Fruit fly (Drosophila melanogaster) whole organism, embryonic: ENCODE measurements around the gene CG8326.

Experiments used
- Ada2b ChIP-seq: fragments of 200-800 bp; sonication (Bioruptor generic); IDR thresholded peaks from 2 replicates; pipeline ENCODE4 v1.3.6; 2022; ENCODE audit warnings: missing biosample characterization, missing genetic modification characterization
- CG10267 ChIP-seq: fragments of 200-800 bp; sonication (Bioruptor generic); optimal IDR thresholded peaks from 2 replicates; lab custom pipeline; 2018; ENCODE audit warnings: missing biosample characterization, mild to moderate bottlenecking, missing genetic modification characterization, moderate library complexity
- CG12104 ChIP-seq: fragments of 200-800 bp; sonication (Bioruptor generic); optimal IDR thresholded peaks from 3 replicates; lab custom pipeline; 2016; ENCODE audit warnings: missing biosample characterization, missing genetic modification characterization
- CG12219 ChIP-seq: fragments of 200-800 bp; sonication (Bioruptor generic); optimal IDR thresholded peaks from 3 replicates; lab custom pipeline; 2018; ENCODE audit warnings: missing biosample characterization, mild to moderate bottlenecking, missing genetic modification characterization
- CG12236 ChIP-seq: fragments of 200-800 bp; sonication (Bioruptor generic); optimal IDR thresholded peaks from 2 replicates; lab custom pipeline; 2016; ENCODE audit warnings: missing biosample characterization, missing genetic modification characterization
- CG13624 ChIP-seq: fragments of 200-800 bp; sonication (Bioruptor generic); optimal IDR thresholded peaks from 2 replicates; lab custom pipeline; 2016; ENCODE audit warnings: missing biosample characterization, missing genetic modification characterization
- CG15073 ChIP-seq: fragments of 200-800 bp; sonication (Bioruptor generic); optimal IDR thresholded peaks from 2 replicates; lab custom pipeline; 2016; ENCODE audit warnings: missing biosample characterization, missing genetic modification characterization
- CG16813 ChIP-seq: fragments of 200-800 bp; sonication (Bioruptor generic); IDR thresholded peaks from 3 replicates; pipeline ENCODE4 v1.3.6; 2022; ENCODE audit warnings: missing biosample characterization, missing genetic modification characterization; ENCODE audit not compliant: partially characterized antibody
- CG18476 ChIP-seq: fragments of 200-800 bp; sonication (Bioruptor generic); optimal IDR thresholded peaks from 2 replicates; lab custom pipeline; 2016; ENCODE audit warnings: missing biosample characterization, mild to moderate bottlenecking, missing genetic modification characterization
- CG3163 ChIP-seq: fragments of 200-800 bp; sonication (Bioruptor generic); optimal IDR thresholded peaks from 3 replicates; lab custom pipeline; 2016; ENCODE audit warnings: missing biosample characterization, missing genetic modification characterization
- CG33557 ChIP-seq: fragments of 200-800 bp; sonication (Bioruptor generic); optimal IDR thresholded peaks from 2 replicates; lab custom pipeline; 2019; ENCODE audit warnings: missing biosample characterization, mild to moderate bottlenecking, missing genetic modification characterization, moderate library complexity
- CG3726 ChIP-seq: fragments of 200-800 bp; sonication (Bioruptor generic); IDR thresholded peaks from 3 replicates; pipeline ENCODE4, ENCODE4 v1.3.6; 2022; ENCODE audit warnings: missing biosample characterization, missing genetic modification characterization
- CG4404 ChIP-seq: fragments of 200-800 bp; sonication (Bioruptor generic); IDR thresholded peaks from 2 replicates; pipeline ENCODE4 v1.3.6; 2022; ENCODE audit warnings: missing biosample characterization, missing genetic modification characterization
- CG6765 ChIP-seq: fragments of 200-800 bp; sonication (Bioruptor generic); optimal IDR thresholded peaks from 3 replicates; lab custom pipeline; 2017; ENCODE audit warnings: missing biosample characterization, mild to moderate bottlenecking, missing genetic modification characterization
- CG7372 ChIP-seq: fragments of 200-800 bp; sonication (Bioruptor generic); IDR thresholded peaks from 2 replicates; pipeline ENCODE4 v1.3.6; 2022; ENCODE audit warnings: missing biosample characterization, missing genetic modification characterization
- CG7928 ChIP-seq: fragments of 200-800 bp; sonication (Bioruptor generic); optimal IDR thresholded peaks from 2 replicates; lab custom pipeline; 2017; ENCODE audit warnings: missing biosample characterization, mild to moderate bottlenecking, missing genetic modification characterization
- CG8281 ChIP-seq: fragments of 200-800 bp; sonication (Bioruptor generic); optimal IDR thresholded peaks from 2 replicates; lab custom pipeline; 2018; ENCODE audit warnings: missing biosample characterization, mild to moderate bottlenecking, missing genetic modification characterization, moderate library complexity
- CG9727 ChIP-seq: fragments of 200-800 bp; sonication (Bioruptor generic); optimal IDR thresholded peaks from 3 replicates; lab custom pipeline; 2017; ENCODE audit warnings: missing biosample characterization, mild to moderate bottlenecking, missing genetic modification characterization
- CG9797 ChIP-seq: fragments of 200-800 bp; sonication (Bioruptor generic); optimal IDR thresholded peaks from 3 replicates; lab custom pipeline; 2018; ENCODE audit warnings: missing biosample characterization, mild to moderate bottlenecking, missing genetic modification characterization
- Chrac-16 ChIP-seq: fragments of 200-800 bp; sonication (Bioruptor generic); optimal IDR thresholded peaks from 3 replicates; lab custom pipeline; 2016; ENCODE audit warnings: missing biosample characterization, missing genetic modification characterization
- CkIIα-i1 ChIP-seq: fragments of 200-800 bp; sonication (Bioruptor generic); IDR thresholded peaks from 2 replicates; pipeline ENCODE4 v1.3.6; 2022; ENCODE audit warnings: missing biosample characterization, missing genetic modification characterization
- D19B ChIP-seq: fragments of 200-800 bp; sonication (Bioruptor generic); optimal IDR thresholded peaks from 2 replicates; lab custom pipeline; 2017; ENCODE audit warnings: missing biosample characterization, mild to moderate bottlenecking, missing genetic modification characterization
- Dek ChIP-seq: fragments of 200-800 bp; sonication (Bioruptor generic); optimal IDR thresholded peaks from 3 replicates; lab custom pipeline; 2019; ENCODE audit warnings: missing biosample characterization, mild to moderate bottlenecking, missing genetic modification characterization, moderate library complexity
- Meics ChIP-seq: fragments of 200-800 bp; sonication (Bioruptor generic); optimal IDR thresholded peaks from 2 replicates; lab custom pipeline; 2017; ENCODE audit warnings: missing biosample characterization, mild to moderate bottlenecking, missing genetic modification characterization
- NK7.1 ChIP-seq: fragments of 200-800 bp; sonication (Bioruptor generic); optimal IDR thresholded peaks from 3 replicates; lab custom pipeline; 2016; ENCODE audit warnings: missing biosample characterization, missing genetic modification characterization
- PHDP ChIP-seq: fragments of 200-800 bp; sonication (Bioruptor generic); optimal IDR thresholded peaks from 3 replicates; lab custom pipeline; 2018; ENCODE audit warnings: missing biosample characterization, mild to moderate bottlenecking, missing genetic modification characterization, moderate library complexity
- Sry-β ChIP-seq: fragments of 200-800 bp; sonication (Bioruptor generic); optimal IDR thresholded peaks from 2 replicates; lab custom pipeline; 2018; ENCODE audit warnings: missing biosample characterization, mild to moderate bottlenecking, missing genetic modification characterization, moderate library complexity
- Tbp ChIP-seq: fragments of >200 bp; optimal IDR thresholded peaks from 2 replicates; lab custom pipeline; 2018; ENCODE audit warnings: missing biosample characterization, missing genetic modification characterization
- Xrp1 ChIP-seq: fragments of 200-800 bp; sonication (Bioruptor generic); IDR thresholded peaks from 2 replicates; pipeline ENCODE4 v1.3.6; 2022; ENCODE audit warnings: missing biosample characterization, missing genetic modification characterization
- az2 ChIP-seq: fragments of 200-800 bp; sonication (Bioruptor generic); optimal IDR thresholded peaks from 3 replicates; lab custom pipeline; 2016; ENCODE audit warnings: missing biosample characterization, missing genetic modification characterization
- cg ChIP-seq: fragments of 200-800 bp; sonication (Bioruptor generic); optimal IDR thresholded peaks from 3 replicates; lab custom pipeline; 2019; ENCODE audit warnings: missing biosample characterization, mild to moderate bottlenecking, missing genetic modification characterization, moderate library complexity
- chif ChIP-seq, 2 experiments: fragments of 200-800 bp; sonication (Bioruptor generic); optimal IDR thresholded peaks; 3 replicates each; lab custom pipeline; 2016; ENCODE audit warnings: missing biosample characterization in 2 of 2, missing genetic modification characterization in 2 of 2
- danr ChIP-seq: fragments of 200-800 bp; sonication (Bioruptor generic); IDR thresholded peaks from 2 replicates; pipeline ENCODE4 v1.3.6; 2022; ENCODE audit warnings: missing biosample characterization, missing genetic modification characterization
- dati ChIP-seq: fragments of 200-800 bp; sonication (Bioruptor generic); IDR thresholded peaks from 2 replicates; pipeline ENCODE4 v1.3.6; 2022; ENCODE audit warnings: missing biosample characterization, missing genetic modification characterization
- en ChIP-seq: fragments of 200-800 bp; sonication (Bioruptor generic); optimal IDR thresholded peaks from 2 replicates; lab custom pipeline; 2016; ENCODE audit warnings: missing biosample characterization, missing genetic modification characterization
- gcm ChIP-seq: fragments of 200-800 bp; sonication (Bioruptor generic); optimal IDR thresholded peaks from 2 replicates; lab custom pipeline; 2019; ENCODE audit warnings: missing biosample characterization, mild to moderate bottlenecking, missing genetic modification characterization, moderate library complexity
- ind ChIP-seq: fragments of 200-800 bp; sonication (Bioruptor generic); optimal IDR thresholded peaks from 3 replicates; lab custom pipeline; 2016; ENCODE audit warnings: missing biosample characterization, missing genetic modification characterization
- knrl ChIP-seq: fragments of 200-800 bp; sonication (Bioruptor generic); IDR thresholded peaks from 3 replicates; pipeline ENCODE4 v1.3.6; 2022; ENCODE audit warnings: missing biosample characterization, missing genetic modification characterization; ENCODE audit not compliant: partially characterized antibody
- mam ChIP-seq: fragments of 200-800 bp; sonication (Bioruptor generic); optimal IDR thresholded peaks from 3 replicates; lab custom pipeline; 2016; ENCODE audit warnings: missing biosample characterization, missing genetic modification characterization
- nerfin-1 ChIP-seq: fragments of 200-800 bp; sonication (Bioruptor generic); optimal IDR thresholded peaks from 3 replicates; lab custom pipeline; 2019; ENCODE audit warnings: missing biosample characterization, mild to moderate bottlenecking, missing genetic modification characterization, moderate library complexity
- nmo ChIP-seq: fragments of 200-800 bp; sonication (Bioruptor generic); optimal IDR thresholded peaks from 2 replicates; lab custom pipeline; 2018; ENCODE audit warnings: missing biosample characterization, mild to moderate bottlenecking, missing genetic modification characterization, moderate library complexity
- pfk ChIP-seq: fragments of 200-800 bp; sonication (Bioruptor generic); optimal IDR thresholded peaks from 2 replicates; lab custom pipeline; 2018; ENCODE audit warnings: missing biosample characterization, mild to moderate bottlenecking, missing genetic modification characterization, moderate library complexity
- pho ChIP-seq: fragments of 200-800 bp; sonication (Bioruptor generic); optimal IDR thresholded peaks from 2 replicates; lab custom pipeline; 2016; ENCODE audit warnings: missing biosample characterization, missing genetic modification characterization
- rib ChIP-seq: fragments of 200-800 bp; sonication (Bioruptor generic); IDR thresholded peaks from 2 replicates; pipeline ENCODE4 v1.3.6; 2022; ENCODE audit warnings: missing biosample characterization, missing genetic modification characterization
- sob ChIP-seq: fragments of 200-800 bp; sonication (Bioruptor generic); IDR thresholded peaks from 2 replicates; pipeline ENCODE4 v1.3.6; 2022; ENCODE audit warnings: missing biosample characterization, missing genetic modification characterization
- stc ChIP-seq: fragments of 200-800 bp; sonication (Bioruptor generic); IDR thresholded peaks from 2 replicates; pipeline ENCODE4 v1.3.6; 2022; ENCODE audit warnings: missing biosample characterization, missing genetic modification characterization
- stwl ChIP-seq: fragments of 200-800 bp; sonication (Bioruptor generic); optimal IDR thresholded peaks from 3 replicates; lab custom pipeline; 2018; ENCODE audit warnings: missing biosample characterization, mild to moderate bottlenecking, missing genetic modification characterization, moderate library complexity
- vfl ChIP-seq: fragments of 200-800 bp; sonication (Bioruptor generic); optimal IDR thresholded peaks from 2 replicates; lab custom pipeline; 2016; ENCODE audit warnings: missing biosample characterization, missing genetic modification characterization
- z ChIP-seq: fragments of 200-800 bp; sonication (Bioruptor generic); IDR thresholded peaks from 3 replicates; pipeline ENCODE4 v1.3.6; 2022; ENCODE audit warnings: missing biosample characterization, missing genetic modification characterization
- zfh1 ChIP-seq: fragments of 200-800 bp; sonication (Bioruptor generic); IDR thresholded peaks from 3 replicates; pipeline ENCODE4 v1.3.6; 2022; ENCODE audit warnings: missing biosample characterization, missing genetic modification characterization

CG8326 gene

dm6 chrX:17631996-17632612 is 2.8 kb upstream of the CG8326 start, which contains the start of the genes corolla and ND-24 (continued):
- TF ChIP-seq pho (GFP tag; lab: Kevin White, UChicago): peak; percentile 88
- peak; percentile 79 to 81 for TF ChIP-seq chif (GFP tag; optimal IDR thresholded peaks at IDR 0.05; lab: Kevin White, UChicago)
- peak; percentile 79 for TF ChIP-seq PHDP (tag; lab: Kevin White, UChicago)
- TF ChIP-seq pfk (GFP tag; lab: Kevin White, UChicago): no peak
- TF ChIP-seq danr: peak; percentile 79
- TF ChIP-seq CG7928: peak; percentile 13
- no peak for TF ChIP-seq Tbp
- no peak for TF ChIP-seq CG15073 (GFP tag; lab: Kevin White, UChicago)
- TF ChIP-seq rib (GFP tag; lab: Robert Waterston, UW): peak; percentile 82
- peak; percentile 88 for TF ChIP-seq CG13624 (GFP tag; lab: Kevin White, UChicago)
- TF ChIP-seq Sry-β: peak; percentile 87
- no peak for TF ChIP-seq z (GFP tag; lab: Robert Waterston, UW)
- peak; percentile 90 for TF ChIP-seq knrl
- peak; percentile 60 for TF ChIP-seq CG33557 (GFP tag; lab: Kevin White, UChicago)
- TF ChIP-seq en (GFP tag; lab: Kevin White, UChicago): peak; percentile 6
- TF ChIP-seq nerfin-1 (tag; lab: Kevin White, UChicago): peak; percentile 48
- 0 out of 3 replicates have a peak, but pooled peaks have one; percentile 66 for TF ChIP-seq CG3726 (GFP tag; lab: Robert Waterston, UW)
- peak; percentile 60 for TF ChIP-seq CG6765 (GFP tag; lab: Kevin White, UChicago)
- peak; percentile 89 for TF ChIP-seq zfh1 (GFP tag; lab: Robert Waterston, UW)
- TF ChIP-seq CG18476 (GFP tag; lab: Kevin White, UChicago): peak; percentile 88
- peak; percentile 86 for TF ChIP-seq CG9727 (GFP tag; lab: Kevin White, UChicago)
- peak; percentile 50 for TF ChIP-seq CG9797
- TF ChIP-seq gcm (GFP tag; lab: Kevin White, UChicago): peak; percentile 69
- TF ChIP-seq CG12104 (GFP tag; lab: Kevin White, UChicago): peak; percentile 74
- peak; percentile 82 for TF ChIP-seq Ada2b (GFP tag; lab: Robert Waterston, UW)
- peak; percentile 92 for TF ChIP-seq Xrp1 (GFP tag; lab: Robert Waterston, UW)
- TF ChIP-seq az2: peak; percentile 85
- TF ChIP-seq CG3163 (GFP tag; lab: Kevin White, UChicago): peak; percentile 53
- peak; percentile 87 for TF ChIP-seq ind
- no peak for TF ChIP-seq CG8281 (tag; lab: Kevin White, UChicago)
- TF ChIP-seq nmo (GFP tag; lab: Kevin White, UChicago): peak; percentile 84
- TF ChIP-seq stc (GFP tag; lab: Robert Waterston, UW): peak; percentile 84
- peak; percentile 48 for TF ChIP-seq CG12236 (GFP tag; lab: Kevin White, UChicago)
- peak; percentile 93 for TF ChIP-seq sob (GFP tag; lab: Robert Waterston, UW)
- TF ChIP-seq CG7372 (GFP tag; lab: Robert Waterston, UW): peak; percentile 75
- TF ChIP-seq NK7.1: peak; percentile 59
- peak; percentile 85 for TF ChIP-seq Chrac-16
- TF ChIP-seq CG10267: peak; percentile 98
- TF ChIP-seq Dek (tag; lab: Kevin White, UChicago): peak; percentile 74
- TF ChIP-seq CG16813 (GFP tag; lab: Robert Waterston, UW): peak; percentile 89
- TF ChIP-seq mam (GFP tag; lab: Kevin White, UChicago): peak; percentile 82
- no peak for TF ChIP-seq dati (GFP tag; lab: Robert Waterston, UW)
- TF ChIP-seq D19B (GFP tag; lab: Kevin White, UChicago): peak; percentile 23
- peak; percentile 77 for TF ChIP-seq stwl (tag; lab: Kevin White, UChicago)
- peak; percentile 2 for TF ChIP-seq CG12219 (GFP tag; lab: Kevin White, UChicago)
- TF ChIP-seq cg (GFP tag; lab: Kevin White, UChicago): no peak
- peak; percentile 80 for TF ChIP-seq CG4404 (GFP tag; lab: Robert Waterston, UW)
- 0 out of 2 replicates have a peak, but pooled peaks have one; percentile 13 for TF ChIP-seq CkIIα-i1 (GFP tag; lab: Robert Waterston, UW)
- peak; percentile 87 for TF ChIP-seq vfl (GFP tag; lab: Kevin White, UChicago)
- no peak for TF ChIP-seq Meics (GFP tag; lab: Kevin White, UChicago)
